Fruit fly (Drosophila melanogaster) S2 (cell line): Measurements from ENCODE around the gene stx.

ENCODE experiments used
- CG8478 ChIP-seq: fragments of >200 bp; optimal IDR thresholded peaks from 2 replicates; lab custom pipeline; 2018
- CTCF ChIP-seq, 2 experiments: fragments of >200 bp; optimal IDR thresholded peaks; 2 replicates each; lab custom pipeline; 2018

stx gene

DNA sequence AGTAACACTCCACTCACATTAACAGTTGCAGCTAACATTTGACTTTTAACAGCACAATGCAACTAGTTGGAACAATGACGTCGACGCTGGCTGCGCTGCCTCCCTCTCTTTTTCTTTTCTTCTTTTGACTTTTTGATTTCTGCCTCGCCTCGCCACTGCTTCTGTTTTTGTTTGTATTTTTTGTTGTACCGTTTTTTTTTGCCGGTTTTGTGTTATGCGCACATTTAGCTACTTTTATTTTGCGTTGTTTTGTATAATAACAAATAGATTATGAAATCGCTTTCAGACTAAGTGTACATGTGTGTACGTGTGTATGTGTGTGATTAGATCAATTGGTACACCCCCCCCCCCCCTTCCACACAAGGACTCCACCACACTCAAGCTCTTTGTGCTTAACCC is 2.2 kb downstream of the stx start:
- TF ChIP-seq CTCF (optimal IDR thresholded peaks at IDR 0.05; lab: Kevin White, UChicago) (no peak), CG8478 (lab: Kevin White, UChicago) (no peak)

DNA sequence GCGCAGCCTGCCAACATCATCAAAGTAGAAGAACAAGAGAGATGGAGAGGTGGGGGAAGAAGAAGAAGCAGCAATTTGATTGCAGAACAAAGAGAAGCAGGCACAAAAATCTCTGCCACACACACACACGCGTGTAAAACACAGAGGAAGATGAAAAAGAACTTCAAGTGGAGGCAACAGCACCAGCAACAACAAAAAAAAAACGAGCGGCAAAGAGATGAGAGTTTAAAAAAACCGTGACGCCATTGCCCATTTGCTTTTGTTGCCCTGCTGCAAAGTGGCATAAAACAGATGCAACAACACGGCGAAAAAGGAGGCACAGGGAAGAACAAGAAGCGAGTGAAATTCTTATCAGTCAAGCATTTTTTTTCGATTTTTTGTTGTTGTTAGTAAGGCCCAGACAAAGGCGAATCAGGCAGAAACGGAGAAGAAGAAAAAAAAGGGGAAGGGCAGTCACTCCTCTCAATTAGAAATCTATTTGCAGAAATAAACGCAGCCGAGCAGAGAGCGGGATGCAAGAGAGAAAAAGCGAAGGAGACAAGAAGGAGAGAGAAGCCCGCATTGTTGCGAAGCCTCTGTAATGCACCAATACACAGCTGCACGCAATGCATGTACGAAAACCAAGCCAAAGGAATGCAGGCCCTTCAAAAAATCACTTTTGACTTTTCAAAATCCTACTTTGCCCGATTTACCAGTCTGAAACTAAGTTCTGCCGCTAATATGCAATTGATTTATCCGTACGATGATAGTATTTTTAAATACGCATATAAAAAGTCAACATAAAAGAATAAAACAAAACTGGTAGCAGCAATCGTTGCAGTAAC is 2.8 kb downstream of the stx start:
- TF ChIP-seq CTCF (optimal IDR thresholded peaks at IDR 0.05; lab: Kevin White, UChicago) (no peak), CG8478 (lab: Kevin White, UChicago) (no peak)

DNA sequence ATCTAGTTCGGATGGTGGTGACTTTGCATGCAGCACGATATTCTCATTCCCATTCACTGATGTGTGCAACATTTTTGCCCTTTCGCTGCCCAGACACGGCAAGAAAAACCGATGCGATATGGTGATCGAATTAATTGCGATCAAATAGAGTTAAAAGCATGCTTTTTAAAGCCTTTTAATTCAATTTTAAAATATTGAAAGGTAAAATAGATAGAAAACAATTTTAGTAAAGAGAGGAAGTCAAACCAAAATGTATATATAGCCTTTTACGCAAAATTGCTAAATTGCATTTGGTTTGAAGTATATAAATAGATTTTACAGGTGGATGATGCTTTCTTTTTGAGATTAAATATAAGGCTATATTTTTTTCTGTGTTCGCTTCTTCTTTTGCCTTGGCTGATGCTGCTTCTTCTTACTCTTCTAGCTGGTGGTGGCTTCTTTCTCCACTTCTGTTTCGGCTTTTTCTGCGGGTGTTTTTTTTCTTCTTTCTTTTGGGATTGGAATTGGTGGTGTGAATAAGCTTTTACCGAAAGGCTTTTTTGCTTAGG is 3.7 kb downstream of the stx start:
- TF ChIP-seq CG8478 (lab: Kevin White, UChicago) (no peak), CTCF (optimal IDR thresholded peaks at IDR 0.05; lab: Kevin White, UChicago) (no peak)

DNA sequence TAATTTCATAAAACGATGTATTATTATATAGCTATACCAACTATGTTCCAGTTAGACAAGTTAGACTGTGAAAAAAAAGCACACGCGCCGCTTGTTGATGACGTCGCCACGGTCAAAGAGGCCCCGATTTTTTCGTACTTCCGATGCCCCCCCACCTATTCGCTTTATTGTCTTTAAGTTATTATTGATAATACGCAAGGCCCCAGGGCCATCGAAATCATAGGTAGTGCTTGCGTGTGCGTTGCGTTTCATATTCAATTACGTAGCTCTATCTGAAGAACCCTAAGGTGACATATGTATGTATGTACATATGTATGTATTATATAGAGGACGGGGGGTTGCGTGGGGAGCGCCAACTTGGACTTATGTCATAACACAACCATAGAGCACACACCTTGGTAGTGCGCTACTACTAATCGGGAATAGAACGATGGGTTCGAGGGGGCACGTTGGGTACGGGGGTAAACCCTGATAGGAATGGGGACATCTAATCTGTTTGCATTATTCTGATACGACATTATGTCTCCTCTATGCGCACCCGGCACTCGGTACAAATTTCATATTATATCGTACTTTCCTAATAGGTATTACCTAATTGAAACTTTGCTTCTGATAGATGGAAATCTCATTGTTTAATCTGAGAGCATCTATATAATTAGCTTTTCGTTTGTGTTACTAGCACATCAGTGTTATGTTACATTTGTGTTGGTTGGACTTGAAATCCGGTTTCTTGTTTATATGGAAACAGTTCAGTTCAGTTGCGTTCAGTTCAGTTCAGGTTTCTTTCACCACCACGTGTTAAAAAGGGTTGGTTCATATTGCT is 4.9 kb downstream of the stx start:
- TF ChIP-seq CTCF (optimal IDR thresholded peaks at IDR 0.05; lab: Kevin White, UChicago) (no peak), CG8478 (lab: Kevin White, UChicago) (no peak)

DNA sequence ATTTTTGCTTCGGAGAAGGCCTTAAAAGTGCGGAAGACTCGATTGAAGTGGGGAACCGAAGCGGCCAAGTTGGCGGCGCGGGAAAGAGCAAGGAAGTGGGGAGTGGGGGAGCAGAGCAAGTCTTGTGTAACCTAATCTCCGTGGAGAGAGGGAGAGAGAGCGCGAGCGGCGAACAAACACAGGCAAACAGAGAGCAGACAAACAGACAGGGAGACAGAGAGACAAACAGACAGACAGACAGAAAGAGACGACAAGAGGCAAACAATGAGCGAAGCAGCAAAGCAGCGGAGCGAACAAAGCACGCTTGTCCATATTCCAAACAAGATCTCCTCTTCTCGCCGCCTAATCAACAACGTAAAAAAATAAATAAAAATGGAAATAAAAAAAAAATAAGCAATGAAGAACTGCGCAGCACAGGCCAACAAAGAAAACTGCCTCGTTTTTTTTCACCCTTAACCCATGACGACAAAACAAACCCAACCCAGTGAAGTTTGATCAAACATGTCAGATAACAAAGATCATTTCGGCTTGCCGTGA is 5.8 kb downstream of the stx start:
- TF ChIP-seq CG8478 (lab: Kevin White, UChicago) = no peak
- no peak for TF ChIP-seq CTCF (optimal IDR thresholded peaks at IDR 0.05; lab: Kevin White, UChicago)

DNA sequence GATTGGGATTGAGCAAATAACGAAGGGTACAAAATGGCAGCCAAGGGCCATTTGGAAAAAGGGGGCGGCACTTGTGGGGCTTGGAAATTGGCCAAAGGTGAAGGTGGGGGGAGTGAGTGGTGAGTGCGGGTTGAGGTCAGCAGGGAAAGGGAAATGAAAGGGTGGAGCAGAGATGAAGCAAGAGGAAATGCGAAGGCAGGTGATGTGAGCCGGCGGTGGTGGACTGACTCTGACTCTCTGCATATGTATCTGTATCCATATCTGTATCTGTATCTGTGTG is 6.7 kb downstream of the stx start:
- TF ChIP-seq CG8478 (lab: Kevin White, UChicago) (no peak), CTCF (optimal IDR thresholded peaks at IDR 0.05; lab: Kevin White, UChicago) (no peak)

DNA sequence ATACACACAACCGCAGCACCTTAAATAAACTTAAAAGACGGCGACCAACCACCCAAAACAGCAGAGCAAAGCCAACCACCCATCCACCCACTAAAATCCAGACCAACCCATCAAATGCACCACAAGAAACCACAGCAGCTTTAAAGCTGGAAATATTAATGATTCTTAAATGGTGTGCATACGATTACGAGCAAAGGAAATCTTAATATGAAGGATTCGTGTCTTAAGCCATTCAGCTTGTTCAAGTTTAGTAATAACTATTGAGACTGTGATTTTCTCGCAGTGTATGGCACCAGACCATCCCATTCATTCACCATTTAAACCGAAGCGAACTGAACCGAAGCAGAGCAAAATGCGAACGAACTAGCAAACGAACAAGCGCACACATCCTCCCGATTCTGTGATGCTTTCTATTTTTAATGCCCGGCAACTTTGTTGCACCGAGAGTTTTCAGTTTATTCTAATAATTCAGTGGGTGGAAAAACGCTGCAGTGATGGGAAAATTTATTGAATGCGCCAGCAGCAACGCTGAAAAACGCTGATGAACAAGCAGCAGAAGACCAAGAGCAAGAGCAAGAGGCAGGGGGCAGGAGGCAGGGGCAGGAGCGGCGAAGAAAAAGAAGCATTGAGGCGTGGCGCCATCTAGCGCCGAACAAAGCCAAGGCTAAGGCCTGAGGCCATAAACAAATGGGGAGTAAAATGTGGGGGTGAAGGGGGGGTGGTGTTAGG is 7.2 kb downstream of the stx start:
- TF ChIP-seq CG8478 (lab: Kevin White, UChicago) (no peak), CTCF (optimal IDR thresholded peaks at IDR 0.05; lab: Kevin White, UChicago) (peak; percentile 78 to 83)

DNA sequence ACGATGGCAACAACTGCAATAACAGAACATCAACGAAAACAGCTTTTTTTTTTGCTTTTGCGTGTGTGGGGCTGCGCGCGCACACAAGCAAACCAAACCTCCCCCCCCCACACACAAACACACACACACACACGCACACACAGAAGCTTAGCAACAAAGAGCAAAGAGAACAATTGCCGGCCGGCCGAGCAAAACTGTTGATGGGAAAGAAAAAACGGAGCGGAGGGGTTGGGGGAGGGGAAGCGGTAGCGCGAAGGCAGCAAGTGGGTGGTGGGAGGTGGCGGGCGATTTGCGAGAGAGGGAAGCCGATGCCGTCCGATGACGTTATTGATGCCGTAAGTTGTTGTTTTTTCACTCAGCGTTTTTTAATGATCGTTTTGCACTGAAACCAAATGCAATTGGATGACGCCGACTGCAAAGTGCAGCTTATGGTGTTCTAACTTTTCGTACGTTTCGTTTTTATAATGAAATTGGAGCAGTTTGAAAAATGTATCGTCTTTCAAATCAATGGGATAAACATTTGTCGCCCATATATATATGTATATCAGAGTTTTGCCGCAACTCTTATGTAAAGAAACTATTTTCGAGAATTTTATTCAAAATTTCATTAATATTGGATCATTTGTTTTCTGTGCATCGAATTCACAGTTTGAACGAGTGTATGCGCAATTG is 8.9 kb downstream of the stx start:
- TF ChIP-seq CG8478 (lab: Kevin White, UChicago) = no peak
- TF ChIP-seq CTCF (optimal IDR thresholded peaks at IDR 0.05; lab: Kevin White, UChicago) = no peak

DNA sequence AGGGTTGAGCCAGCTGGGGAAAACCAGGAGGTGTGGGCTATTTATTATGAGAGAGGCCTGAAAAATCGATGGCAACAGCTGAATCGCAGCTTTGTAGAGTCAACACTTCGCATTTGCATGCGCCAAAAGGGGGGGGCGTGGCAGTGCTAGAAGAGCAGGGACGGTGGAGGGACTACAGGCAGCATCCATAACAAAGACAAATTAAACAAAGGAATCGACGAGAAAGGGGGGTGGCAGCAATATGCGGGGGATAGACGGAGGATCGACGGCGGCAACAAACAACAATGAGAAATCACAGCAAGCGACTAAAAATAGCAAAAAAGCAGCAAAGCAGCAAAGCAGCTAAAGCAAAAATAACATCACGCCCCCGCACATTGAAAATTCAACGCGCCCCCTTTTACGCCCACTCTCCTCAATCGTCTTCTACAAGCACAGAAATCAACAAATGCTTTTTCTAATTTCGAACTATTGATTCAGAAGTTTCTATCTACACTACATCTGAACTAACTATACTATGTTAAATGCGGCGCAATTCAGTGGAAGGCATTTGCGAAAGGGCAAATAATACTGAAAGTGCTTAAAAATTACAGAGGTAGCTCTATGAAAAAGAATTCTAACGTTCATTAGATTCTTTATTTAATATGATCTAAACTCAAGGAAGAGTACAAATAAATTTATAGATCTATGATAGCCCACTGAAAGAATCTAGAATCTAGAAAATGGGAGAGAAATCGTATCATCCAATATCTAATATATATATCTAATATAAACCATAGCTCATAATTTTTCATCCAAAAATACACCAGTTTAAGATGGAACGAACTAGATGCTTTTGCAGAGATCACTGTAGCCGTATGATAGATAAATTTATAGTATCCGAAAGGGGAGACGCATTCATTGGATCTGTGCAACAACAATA is 9.7 kb downstream of the stx start:
- TF ChIP-seq CG8478 (lab: Kevin White, UChicago) (no peak), CTCF (optimal IDR thresholded peaks at IDR 0.05; lab: Kevin White, UChicago) (no peak)

DNA sequence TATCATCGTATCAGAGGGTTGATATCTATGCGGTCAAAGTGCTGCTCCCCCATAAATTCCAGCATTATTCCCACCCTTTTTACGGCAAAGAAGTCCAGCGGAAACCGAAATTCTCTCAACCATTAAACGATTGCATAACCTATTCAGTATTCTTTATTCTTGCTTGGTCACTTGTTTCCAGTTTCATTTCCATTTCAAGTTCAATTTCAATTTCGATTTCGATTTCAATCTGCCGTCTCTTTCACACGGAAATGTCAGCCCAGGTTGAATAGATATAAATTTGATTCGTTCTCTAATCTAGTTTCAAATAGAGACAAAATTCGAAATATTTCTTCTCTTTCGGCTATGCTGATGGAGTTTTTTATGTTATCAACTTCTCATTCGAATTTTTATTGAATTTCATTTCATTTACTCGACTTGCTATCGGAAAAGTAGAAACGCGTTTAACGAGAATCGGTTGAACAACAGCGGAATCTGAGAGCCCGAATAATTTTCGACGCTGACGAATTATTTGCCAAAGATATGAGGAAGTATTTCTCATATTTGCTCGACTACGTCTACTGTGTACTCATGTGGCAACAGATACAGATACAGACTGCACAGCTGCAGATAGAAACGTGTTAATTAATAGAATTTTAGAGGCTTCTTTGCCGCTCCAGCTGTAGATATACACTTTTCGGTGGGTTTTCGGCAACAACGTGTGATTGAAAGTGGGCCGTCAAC is 11.8 kb downstream of the stx start:
- TF ChIP-seq CTCF (optimal IDR thresholded peaks at IDR 0.05; lab: Kevin White, UChicago) = no peak
- no peak for TF ChIP-seq CG8478 (lab: Kevin White, UChicago)

DNA sequence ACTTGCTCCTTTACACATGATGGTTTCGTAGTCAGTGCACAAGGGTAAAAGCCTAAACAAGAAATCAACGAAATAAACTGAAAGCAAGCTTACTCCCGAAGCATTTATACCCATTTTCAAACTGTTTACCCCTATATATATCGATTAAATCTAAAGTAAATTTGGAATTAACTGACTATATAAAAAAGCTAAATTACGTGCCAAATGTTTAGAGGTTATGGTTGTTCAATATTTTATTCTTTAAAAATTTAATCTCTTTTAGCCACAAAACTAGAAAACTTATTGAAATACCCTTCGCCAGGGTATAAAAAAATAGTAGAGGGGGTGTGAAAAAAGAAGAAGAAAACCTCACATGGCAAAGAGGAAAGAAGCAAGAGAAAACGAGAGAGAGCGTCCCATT is 12.9 kb downstream of the stx start:
- TF ChIP-seq CG8478 (lab: Kevin White, UChicago) = no peak
- TF ChIP-seq CTCF (optimal IDR thresholded peaks at IDR 0.05; lab: Kevin White, UChicago) = no peak

DNA sequence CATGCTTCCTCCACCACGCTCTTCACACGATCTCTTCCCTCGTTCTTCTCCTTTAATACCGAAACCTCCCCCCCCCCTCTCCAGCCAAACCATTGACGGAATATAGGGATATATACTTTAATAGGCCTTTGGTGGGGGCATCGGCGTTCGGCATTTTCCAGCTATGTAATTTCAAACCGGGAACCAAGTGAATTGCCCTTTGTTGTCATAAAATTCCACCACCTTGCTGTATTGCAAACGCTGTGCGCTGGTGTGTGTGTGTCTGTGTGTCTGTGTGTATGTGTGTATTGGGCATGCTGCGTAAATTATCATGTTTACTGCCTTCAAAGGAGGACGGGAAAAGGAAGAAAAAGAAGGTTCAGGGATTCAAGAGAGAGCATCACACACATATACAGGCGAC is 13.4 kb downstream of the stx start:
- TF ChIP-seq CTCF (optimal IDR thresholded peaks at IDR 0.05; lab: Kevin White, UChicago) (no peak), CG8478 (lab: Kevin White, UChicago) (no peak)
